Worm (Caenorhabditis elegans) whole organism, late embryonic: ENCODE measurements around the gene rpn-1.

Experiments used
- ceh-48 ChIP-seq: sonication (generic microtip); optimal IDR thresholded peaks from 2 replicates; lab custom pipeline; 2016; ENCODE audit warnings: missing genetic modification characterization, inconsistent platforms, missing compliant biosample characterization
- pha-2 ChIP-seq: sonication (generic microtip); optimal IDR thresholded peaks from 2 replicates; lab custom pipeline; 2017; ENCODE audit warnings: mild to moderate bottlenecking, missing genetic modification characterization, missing compliant biosample characterization
- sox-2 ChIP-seq: fragments of 200-800 bp; sonication (Bioruptor generic); IDR thresholded peaks from 2 replicates; pipeline ENCODE4 v1.3.6; 2022; ENCODE audit warnings: missing genetic modification reagents, missing genetic modification characterization, missing compliant biosample characterization
- unc-86 ChIP-seq: sonication (generic microtip); optimal IDR thresholded peaks from 2 replicates; lab custom pipeline; 2016; ENCODE audit warnings: missing genetic modification characterization, missing compliant biosample characterization

DNA sequence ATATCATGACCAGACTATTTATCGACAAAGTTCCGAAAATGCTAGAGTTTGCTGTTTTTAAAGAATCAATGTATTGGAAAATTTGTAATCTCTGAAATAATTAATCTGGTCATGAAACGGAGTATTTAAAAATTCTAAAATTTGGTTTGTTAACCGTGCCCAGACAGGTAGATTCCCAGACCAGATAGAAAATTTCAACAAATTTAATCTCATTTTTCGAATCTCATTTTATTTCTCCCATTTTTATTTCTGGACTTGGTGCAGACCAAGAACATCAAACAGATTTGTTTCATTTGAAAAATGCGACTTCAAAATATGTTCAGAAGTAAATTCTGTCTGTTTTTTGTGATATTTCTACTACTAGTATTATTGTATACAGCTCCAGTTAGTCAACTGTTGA lies 13.4 kb upstream of the rpn-1 start, which contains the start of gene T22D1.1:
- TF ChIP-seq pha-2 (tag; lab: Kevin White, UChicago) (no peak), unc-86 (tag; lab: Kevin White, UChicago) (no peak), ceh-48 (tag; lab: Kevin White, UChicago) (no peak), sox-2 (GFP tag; lab: Robert Waterston, UW) (no peak)
